Fruit fly (Drosophila melanogaster): ENCODE measurements around the gene Pgant4.

Gene Pgant4

DNA sequence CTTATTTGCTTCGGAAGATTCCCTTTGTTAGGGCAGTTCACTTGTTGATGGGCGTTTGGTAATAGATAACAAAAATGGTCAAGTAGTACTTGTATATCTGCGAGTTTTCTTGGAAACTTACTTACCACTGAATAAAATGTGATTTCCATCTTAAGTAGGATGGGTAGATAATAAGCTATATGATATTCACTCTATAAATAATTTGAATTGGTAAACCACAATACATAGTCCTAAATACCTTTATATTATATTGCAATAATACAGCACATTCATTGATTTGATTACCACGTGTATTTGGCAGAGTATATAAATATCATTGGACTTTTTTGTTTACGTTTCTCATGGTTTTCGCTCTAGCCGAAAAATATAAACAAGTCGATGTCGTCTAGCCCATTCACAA is 3.5 kb downstream of the Pgant4 start (continued):
- no peak for TF ChIP-seq CG1792 (GFP tag; optimal IDR thresholded peaks at IDR 0.05)
- TF ChIP-seq CG3995 (GFP tag; optimal IDR thresholded peaks at IDR 0.05): peak; percentile 11
- no peak for TF ChIP-seq repo (GFP tag; optimal IDR thresholded peaks at IDR 0.05)
- TF ChIP-seq Hsf (GFP tag; optimal IDR thresholded peaks at IDR 0.05): peak; percentile 70
- no peak for TF ChIP-seq pita (GFP tag; optimal IDR thresholded peaks at IDR 0.05)
- TF ChIP-seq CG17385 (GFP tag; optimal IDR thresholded peaks at IDR 0.05): peak; percentile 68
- no peak for TF ChIP-seq CG33213 (GFP tag; optimal IDR thresholded peaks at IDR 0.05)
- peak; percentile 50 for TF ChIP-seq Ssrp (tag; optimal IDR thresholded peaks at IDR 0.05)
- TF ChIP-seq CG11456 (GFP tag; IDR thresholded peaks at IDR 0.05): 0 out of 3 replicates have a peak, but pooled peaks have one; percentile 62
- no peak for TF ChIP-seq CG33557 (GFP tag; optimal IDR thresholded peaks at IDR 0.05)
- no peak for TF ChIP-seq Hr39 (optimal IDR thresholded peaks at IDR 0.05)
- peak; percentile 21 for TF ChIP-seq scrt (GFP tag; optimal IDR thresholded peaks at IDR 0.05)
- peak; percentile 65 for TF ChIP-seq Oli (tag; optimal IDR thresholded peaks at IDR 0.05)
- peak; percentile 53 for TF ChIP-seq CG12155 (GFP tag; optimal IDR thresholded peaks at IDR 0.05)
- TF ChIP-seq hth (optimal IDR thresholded peaks at IDR 0.05): no peak
- TF ChIP-seq CG7839 (tag; optimal IDR thresholded peaks at IDR 0.05): peak; percentile 81
- no peak for TF ChIP-seq dm (GFP tag; optimal IDR thresholded peaks at IDR 0.05)
- peak; percentile 70 for TF ChIP-seq cwo (GFP tag; optimal IDR thresholded peaks at IDR 0.05)
- no peak for TF ChIP-seq gsb-n (tag; optimal IDR thresholded peaks at IDR 0.05)
- no peak for TF ChIP-seq CG34224 (GFP tag; IDR thresholded peaks at IDR 0.05; ENCODE audit: partially characterized antibody)
- TF ChIP-seq Kr (GFP tag; optimal IDR thresholded peaks at IDR 0.05): no peak
- peak; percentile 50 for TF ChIP-seq az2 (GFP tag; optimal IDR thresholded peaks at IDR 0.05)
- TF ChIP-seq ken (GFP tag; IDR thresholded peaks at IDR 0.05): no peak
- TF ChIP-seq CG31441 (GFP tag; IDR thresholded peaks at IDR 0.05): peak; percentile 61
- peak; percentile 65 for TF ChIP-seq Sox102F (GFP tag; optimal IDR thresholded peaks at IDR 0.05)
- TF ChIP-seq Fer3 (tag; optimal IDR thresholded peaks at IDR 0.05): peak; percentile 52
- peak; percentile 36; the same call in 1 of the 2 replicates for TF ChIP-seq Taf1 (GFP tag; IDR thresholded peaks at IDR 0.05)
- TF ChIP-seq kay (GFP tag; optimal IDR thresholded peaks at IDR 0.05): peak; percentile 11
- TF ChIP-seq CG15073 (GFP tag; optimal IDR thresholded peaks at IDR 0.05): no peak
- TF ChIP-seq Myb (GFP tag; optimal IDR thresholded peaks at IDR 0.05): peak; percentile 24
- TF ChIP-seq pan (optimal IDR thresholded peaks at IDR 0.05): no peak
- TF ChIP-seq pan (GFP tag; optimal IDR thresholded peaks at IDR 0.05 in 1 of 2, IDR thresholded peaks at IDR 0.05 in 1 of 2): peak in 1 of 2 experiments; percentile 72
- TF ChIP-seq CG13287 (GFP tag; IDR thresholded peaks at IDR 0.05; ENCODE audit: partially characterized antibody): no peak
- no peak for TF ChIP-seq Stat92E (GFP tag; optimal IDR thresholded peaks at IDR 0.05)
- no peak for TF ChIP-seq kah (GFP tag; optimal IDR thresholded peaks at IDR 0.05)
- no peak for TF ChIP-seq ara (GFP tag; IDR thresholded peaks at IDR 0.05)
- no peak for TF ChIP-seq TFAM (GFP tag; optimal IDR thresholded peaks at IDR 0.05)
- peak; percentile 33 for TF ChIP-seq Nf-YC (tag; optimal IDR thresholded peaks at IDR 0.05)
- no peak for TF ChIP-seq ap (GFP tag; IDR thresholded peaks at IDR 0.05)
- no peak for TF ChIP-seq cad (GFP tag; optimal IDR thresholded peaks at IDR 0.05)
- TF ChIP-seq stc (GFP tag; IDR thresholded peaks at IDR 0.05): peak; percentile 34; the same call in 1 of the 2 replicates
- TF ChIP-seq CG7928 (GFP tag; optimal IDR thresholded peaks at IDR 0.05): no peak
- TF ChIP-seq Sry-δ (GFP tag; optimal IDR thresholded peaks at IDR 0.05): no peak
- TF ChIP-seq pzg (GFP tag; optimal IDR thresholded peaks at IDR 0.05): no peak
- no peak for TF ChIP-seq Neu2 (GFP tag; optimal IDR thresholded peaks at IDR 0.05; ENCODE audit: borderline replicate concordance)
- peak; percentile 58 for TF ChIP-seq ind (GFP tag; optimal IDR thresholded peaks at IDR 0.05)
- no peak for TF ChIP-seq CG16815 (GFP tag; optimal IDR thresholded peaks at IDR 0.05)
- no peak for TF ChIP-seq Hey (tag; optimal IDR thresholded peaks at IDR 0.05)
- TF ChIP-seq Chrac-16 (GFP tag; optimal IDR thresholded peaks at IDR 0.05): peak; percentile 40
- TF ChIP-seq CG5180 (GFP tag; optimal IDR thresholded peaks at IDR 0.05): peak; percentile 47
- no peak for TF ChIP-seq tna (GFP tag; IDR thresholded peaks at IDR 0.05; ENCODE audit: partially characterized antibody)
- peak; percentile 73 for TF ChIP-seq CG1233 (GFP tag; optimal IDR thresholded peaks at IDR 0.05)
